Worm (Caenorhabditis elegans): ENCODE results near the gene srt-59.

srt-59 gene

DNA sequence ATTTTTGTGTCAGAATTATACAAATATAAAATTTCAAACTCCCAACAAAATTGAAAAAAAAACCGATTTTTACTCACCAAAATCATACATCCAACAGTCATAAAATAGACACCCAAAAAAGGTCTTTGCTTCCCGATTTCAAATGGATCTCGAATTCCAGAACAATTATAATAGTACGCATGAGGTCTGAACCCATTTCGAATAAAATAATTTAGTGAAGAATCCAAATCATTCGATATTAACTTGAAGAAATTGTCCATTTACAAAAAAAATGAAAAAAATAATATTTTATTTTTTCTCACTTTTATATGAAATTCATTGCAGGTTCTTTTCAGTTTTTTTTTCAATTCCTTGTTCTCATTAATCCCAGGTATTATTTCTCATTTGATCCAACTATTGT, at the start of gene srt-59:
Gene srt-59, minus strand, starts transcription at position 101 of the 400 bp plus-strand sequence.
- TF ChIP-seq pqm-1 (tag; optimal IDR thresholded peaks at IDR 0.05) (no peak), ahr-1 (tag; optimal IDR thresholded peaks at IDR 0.05) (no peak), unc-55 (GFP tag; optimal IDR thresholded peaks at IDR 0.05) (no peak), zip-5 (tag; optimal IDR thresholded peaks at IDR 0.05) (no peak), pha-2 (tag; optimal IDR thresholded peaks at IDR 0.05) (no peak), dmd-4 (tag; optimal IDR thresholded peaks at IDR 0.05; ENCODE audit: borderline replicate concordance) (no peak), sox-2 (GFP tag; IDR thresholded peaks at IDR 0.05) (no peak), Y22D7AL.16 (tag; optimal IDR thresholded peaks at IDR 0.05) (no peak)

DNA sequence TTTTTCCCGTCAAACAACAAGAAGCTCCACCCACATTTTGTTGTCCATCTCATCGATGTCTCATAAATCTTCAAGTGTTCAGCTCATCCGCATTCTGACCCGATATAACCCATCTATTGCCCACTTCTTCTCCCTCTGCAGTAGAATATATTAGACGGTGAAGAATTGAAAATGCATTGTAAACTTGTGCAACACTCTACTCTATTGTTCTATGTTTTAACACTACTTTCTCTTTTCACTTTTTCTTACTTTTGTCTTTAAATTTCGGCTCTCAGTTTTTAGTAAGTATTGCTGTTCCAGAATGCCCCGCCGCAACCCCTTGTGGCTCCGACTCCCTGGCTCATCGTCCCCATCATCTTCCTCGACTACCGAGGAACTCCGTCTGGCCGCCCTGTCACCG, 47.9 kb upstream of the srt-59 start, which contains the start of gene K11H12.9:
Gene K11H12.9, plus strand, starts transcription at position 301 of the 400 bp plus-strand sequence.
- no peak for TF ChIP-seq pha-2 (tag; optimal IDR thresholded peaks at IDR 0.05)
- TF ChIP-seq K09A11.1 (tag; optimal IDR thresholded peaks at IDR 0.05; ENCODE audit: insufficient read depth), result no peak
- TF ChIP-seq fax-1 (tag; optimal IDR thresholded peaks at IDR 0.05), result no peak
- no peak for TF ChIP-seq ceh-34 (tag; optimal IDR thresholded peaks at IDR 0.05)
- no peak for TF ChIP-seq odd-2 (tag; optimal IDR thresholded peaks at IDR 0.05)
- no peak for TF ChIP-seq npax-4 (tag; optimal IDR thresholded peaks at IDR 0.05)
- no peak for TF ChIP-seq eyg-1 (tag; optimal IDR thresholded peaks at IDR 0.05)
- TF ChIP-seq ceh-2 (tag; optimal IDR thresholded peaks at IDR 0.05), result no peak
- no peak for TF ChIP-seq unc-86 (tag; optimal IDR thresholded peaks at IDR 0.05)
- no peak for TF ChIP-seq sox-2 (GFP tag; IDR thresholded peaks at IDR 0.05)
- no peak for TF ChIP-seq zip-5 (tag; optimal IDR thresholded peaks at IDR 0.05)
- TF ChIP-seq hlh-30 (tag; optimal IDR thresholded peaks at IDR 0.05; ENCODE audit: insufficient read depth), result no peak
- TF ChIP-seq hlh-8 (tag; optimal IDR thresholded peaks at IDR 0.05), result no peak
- no peak for TF ChIP-seq ztf-16 (tag; optimal IDR thresholded peaks at IDR 0.05)
- no peak for TF ChIP-seq nhr-11 (tag; optimal IDR thresholded peaks at IDR 0.05)
- TF ChIP-seq ceh-19 (GFP tag; optimal IDR thresholded peaks at IDR 0.05), result no peak

DNA sequence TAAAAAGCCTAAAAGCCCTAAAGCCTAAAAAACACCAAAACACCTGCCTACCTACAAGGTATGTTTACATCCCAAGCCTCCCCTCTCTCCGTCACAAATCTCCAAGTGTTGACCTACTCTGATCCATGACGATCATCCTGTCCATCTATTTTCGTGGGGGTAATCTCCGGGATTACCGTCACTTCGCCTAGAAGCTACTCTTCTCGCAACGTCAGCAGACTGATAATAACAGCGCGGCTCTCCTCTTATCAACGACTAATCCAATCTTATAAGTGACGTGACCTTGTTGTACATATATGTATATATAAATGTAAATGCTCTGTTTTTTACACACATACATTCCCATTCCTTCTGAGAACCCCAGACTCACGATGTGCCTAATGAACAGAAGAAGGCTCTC, 46.9 kb upstream of the srt-59 start:
- TF ChIP-seq nhr-232 (tag; optimal IDR thresholded peaks at IDR 0.05) (no peak), hlh-8 (tag; optimal IDR thresholded peaks at IDR 0.05) (no peak), elt-4 (tag; optimal IDR thresholded peaks at IDR 0.05) (no peak), unc-3 (GFP tag; conservative IDR thresholded peaks at IDR 0.05) (no peak), unc-3 (tag; optimal IDR thresholded peaks at IDR 0.05) (no peak), che-1 (tag; optimal IDR thresholded peaks at IDR 0.05) (no peak), ceh-9 (tag; optimal IDR thresholded peaks at IDR 0.05) (no peak), ceh-22 (tag; optimal IDR thresholded peaks at IDR 0.05) (no peak), ceh-14 (tag; optimal IDR thresholded peaks at IDR 0.05) (no peak), pqm-1 (tag; optimal IDR thresholded peaks at IDR 0.05) (no peak), tbx-2 (tag; optimal IDR thresholded peaks at IDR 0.05) (no peak)

DNA sequence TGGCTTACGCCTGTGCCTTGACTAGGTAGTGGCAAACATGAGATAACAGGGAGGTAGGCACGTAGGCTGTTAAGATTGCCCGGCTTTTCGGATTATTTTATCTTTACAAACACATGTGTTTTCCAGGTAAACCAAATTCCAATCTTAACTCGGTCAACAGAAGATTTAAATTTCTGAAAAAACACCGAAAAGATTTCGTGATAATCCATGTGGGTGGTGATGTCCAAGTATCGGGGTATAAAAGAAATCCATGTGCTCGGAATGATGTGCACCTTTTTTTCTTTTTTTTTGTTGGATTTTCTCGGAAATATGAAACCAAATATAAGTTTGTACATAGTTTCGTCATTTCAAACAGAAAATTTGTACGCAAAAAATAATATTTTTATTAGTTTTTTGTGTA, 42.0 kb upstream of the srt-59 start:
- TF ChIP-seq F13H6.1 (tag; optimal IDR thresholded peaks at IDR 0.05), result no peak
- TF ChIP-seq T23F11.4 (GFP tag; optimal IDR thresholded peaks at IDR 0.05), result no peak
- TF ChIP-seq rnt-1 (tag; optimal IDR thresholded peaks at IDR 0.05), result no peak
- no peak for TF ChIP-seq ceh-31 (tag; optimal IDR thresholded peaks at IDR 0.05)
- TF ChIP-seq K09A11.1 (tag; optimal IDR thresholded peaks at IDR 0.05; ENCODE audit: insufficient read depth), result no peak
- TF ChIP-seq ceh-48 (tag; optimal IDR thresholded peaks at IDR 0.05), result no peak
- no peak for TF ChIP-seq sdc-2 (tag; optimal IDR thresholded peaks at IDR 0.05)
- no peak for TF ChIP-seq mec-3 (tag; optimal IDR thresholded peaks at IDR 0.05; ENCODE audit: borderline replicate concordance)
- TF ChIP-seq sox-4 (tag; optimal IDR thresholded peaks at IDR 0.05), result no peak
- TF ChIP-seq hlh-6 (tag; optimal IDR thresholded peaks at IDR 0.05), result no peak
- TF ChIP-seq unc-42 (tag; optimal IDR thresholded peaks at IDR 0.05), result no peak
- TF ChIP-seq nhr-232 (tag; optimal IDR thresholded peaks at IDR 0.05), result no peak
- TF ChIP-seq eyg-1 (tag; optimal IDR thresholded peaks at IDR 0.05), result no peak
